Worm (Caenorhabditis elegans) whole organism, L4/young adult: Measurements from ENCODE around the gene mrpl-42.

Experiments
- W03F9.2 ChIP-seq: fragments of 150-350 bp; optimal IDR thresholded peaks from 2 replicates; lab custom pipeline; 2014; ENCODE audit warnings: missing biosample characterization, missing genetic modification characterization
- dao-5 ChIP-seq: sonication (generic microtip); optimal IDR thresholded peaks from 2 replicates; lab custom pipeline; 2016; ENCODE audit warnings: missing genotype, missing genetic modification characterization, moderate library complexity, missing compliant biosample characterization
- him-1 ChIP-seq: sonication (generic microtip); optimal IDR thresholded peaks from 2 replicates; lab custom pipeline; 2016; ENCODE audit warnings: missing genotype, missing genetic modification reagents, missing genetic modification characterization, missing compliant biosample characterization

The mrpl-42 gene

DNA sequence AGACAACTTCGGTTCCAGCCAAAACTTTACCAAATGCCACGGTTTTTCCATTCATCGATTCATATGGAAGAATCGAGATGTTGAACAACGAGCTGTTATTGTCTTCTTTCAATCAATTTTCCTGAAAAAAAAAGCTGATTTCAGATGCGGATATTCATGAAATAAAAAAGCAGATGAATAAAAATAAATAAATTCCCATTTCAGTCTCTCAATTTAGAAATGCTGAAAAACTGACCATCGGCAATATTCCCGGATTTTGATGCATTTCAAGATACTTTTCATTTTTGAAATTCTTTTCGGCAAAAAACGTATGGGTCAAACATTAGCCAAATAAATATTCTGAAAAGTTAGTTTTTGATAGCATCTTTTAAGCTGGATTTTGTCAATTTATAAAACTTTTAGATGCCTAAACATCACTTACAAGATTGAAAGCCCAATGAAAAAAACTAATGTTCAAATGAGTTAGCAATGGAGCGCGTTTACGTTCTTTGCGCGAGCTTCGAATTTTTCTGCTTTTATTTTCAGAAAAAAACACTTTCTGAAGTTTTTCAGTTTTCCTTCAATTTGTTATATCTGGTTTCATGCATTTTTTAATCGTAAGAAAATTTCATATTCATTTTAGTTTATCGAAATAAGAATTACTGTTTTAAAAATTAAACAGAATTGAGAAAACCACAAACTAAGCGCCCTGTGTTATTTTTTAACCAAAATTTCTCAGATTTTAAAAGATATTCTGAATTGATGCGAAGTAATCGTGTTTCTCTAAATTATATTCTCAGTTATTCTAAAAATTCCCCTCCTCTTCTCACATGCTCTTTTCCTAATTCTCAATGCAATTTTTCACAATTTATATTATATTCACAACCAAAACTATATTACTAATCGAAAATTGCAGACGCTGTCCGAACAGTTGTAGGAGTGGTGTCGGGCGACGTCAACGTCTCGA is 10.1 kb upstream of the mrpl-42 start, which contains the start of the genes C01F6.14 and fem-3:
C01F6.14 (minus strand) TSS at position 51 of the 946 bp plus-strand sequence.
fem-3 (plus strand) TSS at position 896 of the 946 bp plus-strand sequence.
- no peak for TF ChIP-seq him-1 (tag; lab: Kevin White, UChicago)
- TF ChIP-seq W03F9.2 (tag; lab: Kevin White, UChicago): no peak
- no peak for TF ChIP-seq dao-5

- no peak for TF ChIP-seq him-1 (tag; lab: Kevin White, UChicago)
- TF ChIP-seq dao-5: no peak
- no peak for TF ChIP-seq W03F9.2 (tag; lab: Kevin White, UChicago)
These were observed 6.6 kb upstream of the mrpl-42 start for ce11 chrIV:9100835-9101234.

DNA sequence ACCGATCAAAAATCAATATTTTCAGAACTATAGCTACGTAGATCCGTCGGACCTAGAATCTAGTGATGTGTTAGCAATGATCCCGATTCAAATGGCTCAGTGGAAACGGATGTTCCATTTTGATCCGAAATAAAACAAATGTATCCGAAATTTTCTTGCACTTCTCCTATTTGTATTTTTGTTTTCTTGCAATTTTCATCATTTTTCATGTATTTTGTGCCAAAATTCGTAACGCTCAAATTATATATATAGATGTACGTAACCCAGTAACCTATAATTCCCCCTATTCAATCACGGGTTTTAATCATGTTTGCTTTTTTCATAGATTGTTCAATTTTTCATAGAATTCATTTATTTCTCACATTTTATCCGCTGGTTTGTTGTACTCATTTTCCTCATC is 4.7 kb upstream of the mrpl-42 start, which contains the start of gene gldi-10:
gldi-10 (plus strand) TSS at position 301 of the 400 bp plus-strand sequence.
- no peak for TF ChIP-seq him-1 (tag; lab: Kevin White, UChicago)
- TF ChIP-seq dao-5: no peak
- TF ChIP-seq W03F9.2 (tag; lab: Kevin White, UChicago): no peak

ce11 chrIV:9096160-9096879 is 2.1 kb upstream of the mrpl-42 start, which contains the start of the genes znf-706 and cpna-3:
TSS of gene znf-706 (minus strand) at chrIV:9096231.
TSS of gene cpna-3 (plus strand) at chrIV:9096842.
- peak; percentile 52 for TF ChIP-seq W03F9.2 (tag; lab: Kevin White, UChicago)
- no peak for TF ChIP-seq dao-5

ce11 chrIV:9095553-9095952 is 1.3 kb upstream of the mrpl-42 start, which contains the start of gene icln-1:
TSS of gene icln-1 (minus strand) at chrIV:9095653.
- TF ChIP-seq dao-5 (no peak), him-1 (tag; lab: Kevin White, UChicago) (no peak), W03F9.2 (tag; lab: Kevin White, UChicago) (no peak)

DNA sequence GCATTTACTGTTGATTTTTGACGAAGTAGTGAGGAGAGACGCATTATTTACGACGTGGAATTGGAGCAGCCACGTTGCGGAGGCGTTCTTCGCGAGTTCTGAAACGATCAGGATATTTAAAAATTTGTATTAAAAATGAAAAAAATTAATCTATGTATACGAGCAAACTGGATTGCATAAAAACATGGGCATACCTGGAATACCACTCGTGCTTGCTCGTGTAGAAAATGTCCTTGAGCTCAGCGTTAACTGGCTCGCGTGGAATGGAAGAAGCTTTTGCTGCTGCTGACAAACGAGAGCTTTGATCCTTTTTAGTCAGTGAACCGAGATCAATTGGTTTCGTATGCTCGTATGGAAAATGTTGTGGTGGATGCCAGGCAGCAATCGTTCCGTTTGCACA is 324 bp downstream of the mrpl-42 start, which contains the start of gene lpl-1:
lpl-1 (minus strand) TSS at position 101 of the 400 bp plus-strand sequence.
- TF ChIP-seq W03F9.2 (tag; lab: Kevin White, UChicago) (no peak), dao-5 (no peak), him-1 (tag; lab: Kevin White, UChicago) (no peak)

- peak; percentile 17 for TF ChIP-seq him-1 (tag; lab: Kevin White, UChicago)
- TF ChIP-seq dao-5: no peak
These were observed 2.2 kb downstream of the mrpl-42 start for ce11 chrIV:9092011-9092410.

ce11 chrIV:9090538-9091195 is 3.6 kb downstream of the mrpl-42 start:
- TF ChIP-seq him-1 (tag; lab: Kevin White, UChicago): no peak
- no peak for TF ChIP-seq dao-5
- TF ChIP-seq W03F9.2 (tag; lab: Kevin White, UChicago): no peak

ce11 chrIV:9088294-9088693 is 6.0 kb downstream of the mrpl-42 start, which contains the start of gene msa-1:
TSS of gene msa-1 (plus strand) at chrIV:9088594.
- TF ChIP-seq W03F9.2 (tag; lab: Kevin White, UChicago) (no peak), dao-5 (no peak), him-1 (tag; lab: Kevin White, UChicago) (no peak)

ce11 chrIV:9082055-9082454 is 12.2 kb downstream of the mrpl-42 start, which contains the start of gene twk-8:
TSS of gene twk-8 (plus strand) at chrIV:9082355.
- no peak for TF ChIP-seq dao-5
- TF ChIP-seq W03F9.2 (tag; lab: Kevin White, UChicago): no peak
- no peak for TF ChIP-seq him-1 (tag; lab: Kevin White, UChicago)

DNA sequence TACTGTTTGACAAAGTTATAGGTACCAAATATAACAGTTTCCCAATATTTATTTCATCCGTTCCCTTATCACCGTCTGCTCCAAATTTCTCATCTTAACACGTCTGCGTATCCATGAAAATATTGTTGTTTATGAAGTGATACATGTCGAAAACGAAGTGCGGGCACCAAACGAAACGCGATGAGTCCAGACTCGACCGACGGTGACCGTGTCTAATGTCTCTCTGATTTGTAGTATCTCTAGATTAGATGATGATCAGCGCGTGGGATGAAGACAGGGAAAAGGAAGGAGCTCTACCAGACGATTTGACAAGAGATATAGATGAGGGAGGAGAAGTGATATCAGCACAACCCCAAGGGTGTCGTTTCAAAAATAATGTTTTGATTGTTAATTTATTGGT is 14.1 kb downstream of the mrpl-42 start:
- no peak for TF ChIP-seq dao-5
- no peak for TF ChIP-seq W03F9.2 (tag; lab: Kevin White, UChicago)
- no peak for TF ChIP-seq him-1 (tag; lab: Kevin White, UChicago)

DNA sequence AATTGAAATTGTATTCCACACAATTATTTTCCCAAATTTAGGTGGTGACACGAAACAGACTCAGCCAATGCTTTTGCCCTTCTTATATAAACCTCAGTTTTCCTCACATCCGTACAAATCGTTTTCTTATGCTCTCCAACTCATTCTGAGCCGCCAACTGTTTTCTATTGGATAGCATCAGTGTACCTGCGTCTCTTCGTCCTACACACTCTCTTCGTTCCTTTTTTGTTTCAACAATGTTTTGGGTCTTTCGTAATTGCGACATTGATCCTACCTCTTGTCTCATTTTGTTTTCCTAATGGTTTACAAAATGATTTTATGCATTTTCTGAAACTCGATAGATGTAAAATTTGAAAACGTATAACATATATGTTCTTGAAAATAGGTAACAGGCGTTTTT is 14.9 kb downstream of the mrpl-42 start:
- TF ChIP-seq W03F9.2 (tag; lab: Kevin White, UChicago) (no peak), dao-5 (no peak), him-1 (tag; lab: Kevin White, UChicago) (no peak)

- TF ChIP-seq W03F9.2 (tag; lab: Kevin White, UChicago) (no peak), him-1 (tag; lab: Kevin White, UChicago) (no peak), dao-5 (no peak)
These were observed 15.8 kb downstream of the mrpl-42 start, which contains the start of gene mans-4 for ce11 chrIV:9078469-9078868. TSS of gene mans-4 (minus strand) at chrIV:9078569.
